Worm (Caenorhabditis elegans): ENCODE data around the gene F27B10.1.
A peak's percentile ranks its signal among the peaks of the same experiment; 100 is the strongest.

Gene F27B10.1

ce11 chrV:7065226-7065625 lies 7.2 kb upstream of the F27B10.1 start, which contains the start of gene Y57E12AR.1:
Y57E12AR.1 (minus strand) TSS chrV:7065326.
- TF ChIP-seq him-1 (tag; optimal IDR thresholded peaks at IDR 0.05) (no peak), W03F9.2 (tag; optimal IDR thresholded peaks at IDR 0.05) (no peak), dao-5 (tag; optimal IDR thresholded peaks at IDR 0.05) (no peak)

ce11 chrV:7068861-7069260 lies 3.5 kb upstream of the F27B10.1 start:
- TF ChIP-seq W03F9.2 (tag; optimal IDR thresholded peaks at IDR 0.05) (no peak), dao-5 (tag; optimal IDR thresholded peaks at IDR 0.05) (no peak), him-1 (tag; optimal IDR thresholded peaks at IDR 0.05) (no peak)

- TF ChIP-seq him-1 (tag; optimal IDR thresholded peaks at IDR 0.05) (no peak), dao-5 (tag; optimal IDR thresholded peaks at IDR 0.05) (no peak)
These were observed 2.8 kb upstream of the F27B10.1 start for ce11 chrV:7069605-7070004.

- TF ChIP-seq dao-5 (tag; optimal IDR thresholded peaks at IDR 0.05) (no peak), W03F9.2 (tag; optimal IDR thresholded peaks at IDR 0.05) (no peak), him-1 (tag; optimal IDR thresholded peaks at IDR 0.05) (no peak)
These were observed 3.2 kb downstream of the F27B10.1 start, which contains the start of gene npa-1 for ce11 chrV:7075646-7076045. npa-1 (plus strand) TSS chrV:7075787.

ce11 chrV:7076161-7076560 lies 3.8 kb downstream of the F27B10.1 start:
- no peak for TF ChIP-seq him-1 (tag; optimal IDR thresholded peaks at IDR 0.05)
- TF ChIP-seq W03F9.2 (tag; optimal IDR thresholded peaks at IDR 0.05), result no peak
- no peak for TF ChIP-seq dao-5 (tag; optimal IDR thresholded peaks at IDR 0.05)

- TF ChIP-seq him-1 (tag; optimal IDR thresholded peaks at IDR 0.05) (no peak), dao-5 (tag; optimal IDR thresholded peaks at IDR 0.05) (no peak), W03F9.2 (tag; optimal IDR thresholded peaks at IDR 0.05) (no peak)
These were observed 6.4 kb downstream of the F27B10.1 start for ce11 chrV:7078765-7079164.

- TF ChIP-seq him-1 (tag; optimal IDR thresholded peaks at IDR 0.05) (no peak), dao-5 (tag; optimal IDR thresholded peaks at IDR 0.05) (no peak), W03F9.2 (tag; optimal IDR thresholded peaks at IDR 0.05) (no peak)
These were observed 7.0 kb downstream of the F27B10.1 start for ce11 chrV:7079388-7079787.

- TF ChIP-seq dao-5 (tag; optimal IDR thresholded peaks at IDR 0.05) (no peak), W03F9.2 (tag; optimal IDR thresholded peaks at IDR 0.05) (peak; percentile 55), him-1 (tag; optimal IDR thresholded peaks at IDR 0.05) (peak; percentile 0)
These were observed 12.3 kb downstream of the F27B10.1 start, which contains the start of gene mys-1 for ce11 chrV:7084612-7085139. mys-1 (minus strand) TSS chrV:7084662.

ce11 chrV:7085518-7086104 lies 13.2 kb downstream of the F27B10.1 start, which contains the start of gene VC5.2:
VC5.2 (plus strand) TSS chrV:7085956.
- TF ChIP-seq dao-5 (tag; optimal IDR thresholded peaks at IDR 0.05), result no peak

ce11 chrV:7087340-7087739 lies 14.9 kb downstream of the F27B10.1 start:
- TF ChIP-seq him-1 (tag; optimal IDR thresholded peaks at IDR 0.05), result no peak
- TF ChIP-seq W03F9.2 (tag; optimal IDR thresholded peaks at IDR 0.05), result no peak
- TF ChIP-seq dao-5 (tag; optimal IDR thresholded peaks at IDR 0.05), result no peak

ce11 chrV:7089217-7089616 lies 16.8 kb downstream of the F27B10.1 start:
- TF ChIP-seq him-1 (tag; optimal IDR thresholded peaks at IDR 0.05), result no peak
- TF ChIP-seq W03F9.2 (tag; optimal IDR thresholded peaks at IDR 0.05), result peak; percentile 7
- TF ChIP-seq dao-5 (tag; optimal IDR thresholded peaks at IDR 0.05), result no peak

- TF ChIP-seq dao-5 (tag; optimal IDR thresholded peaks at IDR 0.05) (no peak), him-1 (tag; optimal IDR thresholded peaks at IDR 0.05) (no peak), W03F9.2 (tag; optimal IDR thresholded peaks at IDR 0.05) (no peak)
These were observed 18.9 kb downstream of the F27B10.1 start, which contains the start of gene nhr-286 for ce11 chrV:7091287-7091686. nhr-286 (minus strand) TSS chrV:7091610.

- TF ChIP-seq W03F9.2 (tag; optimal IDR thresholded peaks at IDR 0.05), result peak; percentile 42
- TF ChIP-seq dao-5 (tag; optimal IDR thresholded peaks at IDR 0.05), result no peak
These were observed 21.5 kb downstream of the F27B10.1 start, which contains the start of gene nhr-135 for ce11 chrV:7093720-7094401. nhr-135 (minus strand) TSS chrV:7093770.

- TF ChIP-seq W03F9.2 (tag; optimal IDR thresholded peaks at IDR 0.05) (no peak), dao-5 (tag; optimal IDR thresholded peaks at IDR 0.05) (no peak), him-1 (tag; optimal IDR thresholded peaks at IDR 0.05) (no peak)
These were observed 23.0 kb downstream of the F27B10.1 start for ce11 chrV:7095254-7095990.
